Worm (Caenorhabditis elegans) whole organism, late embryonic: ENCODE measurements around the gene R07B7.2.

Experiments used
- ama-1 ChIP-seq: fragments of 150-350 bp; optimal IDR thresholded peaks from 2 replicates; lab custom pipeline; 2014
- ceh-24 ChIP-seq: sonication (generic microtip); optimal IDR thresholded peaks from 2 replicates; lab custom pipeline; 2016; ENCODE audit warnings: mild to moderate bottlenecking, missing genetic modification characterization, missing compliant biosample characterization
- ceh-31 ChIP-seq: sonication (generic microtip); optimal IDR thresholded peaks from 2 replicates; lab custom pipeline; 2016; ENCODE audit warnings: missing genetic modification characterization, missing compliant biosample characterization
- dmd-4 ChIP-seq: sonication (generic microtip); optimal IDR thresholded peaks from 2 replicates; lab custom pipeline; 2016; ENCODE audit warnings: borderline replicate concordance, missing genetic modification characterization, missing compliant biosample characterization
- dve-1 ChIP-seq: sonication (generic microtip); optimal IDR thresholded peaks from 2 replicates; lab custom pipeline; 2017; ENCODE audit warnings: antibody characterized with exemption, mild to moderate bottlenecking, missing genetic modification characterization, missing compliant biosample characterization
- fax-1 ChIP-seq: sonication (generic microtip); optimal IDR thresholded peaks from 2 replicates; lab custom pipeline; 2016; ENCODE audit warnings: missing genotype, missing genetic modification characterization, missing compliant biosample characterization
- fkh-10 ChIP-seq: fragments of 150-350 bp; optimal IDR thresholded peaks from 2 replicates; lab custom pipeline; 2014; ENCODE audit warnings: missing biosample characterization, missing genetic modification reagents, missing genetic modification characterization
- madf-2 ChIP-seq: sonication (generic microtip); optimal IDR thresholded peaks from 2 replicates; lab custom pipeline; 2017; ENCODE audit warnings: missing genetic modification characterization, missing compliant biosample characterization
- nhr-11 ChIP-seq: fragments of 150-350 bp; optimal IDR thresholded peaks from 2 replicates; lab custom pipeline; 2014; ENCODE audit warnings: missing biosample characterization, missing genetic modification characterization
- pat-9 ChIP-seq: fragments of 200-800 bp; sonication (Bioruptor generic); optimal IDR thresholded peaks from 2 replicates; lab custom pipeline; 2018; ENCODE audit warnings: mild to moderate bottlenecking, missing genetic modification characterization, moderate library complexity, missing compliant biosample characterization
- sox-4 ChIP-seq: sonication (generic microtip); optimal IDR thresholded peaks from 2 replicates; lab custom pipeline; 2017; ENCODE audit warnings: mild to moderate bottlenecking, missing genetic modification characterization, inconsistent platforms, missing compliant biosample characterization
- ttx-3 ChIP-seq: sonication (generic microtip); optimal IDR thresholded peaks from 2 replicates; lab custom pipeline; 2016; ENCODE audit warnings: missing genetic modification reagents, missing genetic modification characterization, missing compliant biosample characterization

DNA sequence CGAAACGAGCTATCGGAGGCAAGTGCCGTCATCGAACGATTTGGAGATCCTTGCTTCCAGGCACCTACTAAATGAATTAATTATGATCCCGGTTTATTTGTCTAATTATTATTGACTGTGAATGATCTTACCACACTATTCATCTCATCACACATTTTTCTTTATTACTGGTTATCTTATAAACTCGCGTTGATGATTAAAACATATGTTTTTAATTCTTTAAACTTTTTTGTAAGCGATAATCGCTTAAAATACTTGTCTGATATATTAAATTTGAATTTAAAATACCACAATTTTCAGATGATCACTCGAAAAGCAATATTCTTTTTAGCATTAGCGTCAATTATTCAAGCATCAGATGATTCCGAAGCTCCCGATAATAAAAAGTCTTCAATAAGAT is 14.4 kb downstream of the R07B7.2 start, which contains the start of gene F10C2.5:
- no peak for TF ChIP-seq madf-2
- TF ChIP-seq dmd-4 (tag; lab: Kevin White, UChicago): no peak
- no peak for TF ChIP-seq dve-1 (tag; lab: Kevin White, UChicago)
- no peak for TF ChIP-seq sox-4 (tag; lab: Kevin White, UChicago)
- TF ChIP-seq ceh-24 (tag; lab: Kevin White, UChicago): no peak
- TF ChIP-seq ama-1 (lab: Kevin White, UChicago): no peak
- no peak for TF ChIP-seq pat-9 (tag; lab: Kevin White, UChicago)
- no peak for TF ChIP-seq fax-1 (tag; lab: Kevin White, UChicago)
- no peak for TF ChIP-seq ttx-3 (tag; lab: Kevin White, UChicago)
- no peak for TF ChIP-seq fkh-10 (GFP tag; lab: Kevin White, UChicago)
- no peak for TF ChIP-seq nhr-11
- TF ChIP-seq ceh-31 (tag; lab: Kevin White, UChicago): no peak
